Fruit fly (Drosophila melanogaster): Measurements from ENCODE around the gene Cht7.
A peak's percentile ranks its signal among the peaks of the same experiment; 100 is the strongest.

The Cht7 gene

DNA sequence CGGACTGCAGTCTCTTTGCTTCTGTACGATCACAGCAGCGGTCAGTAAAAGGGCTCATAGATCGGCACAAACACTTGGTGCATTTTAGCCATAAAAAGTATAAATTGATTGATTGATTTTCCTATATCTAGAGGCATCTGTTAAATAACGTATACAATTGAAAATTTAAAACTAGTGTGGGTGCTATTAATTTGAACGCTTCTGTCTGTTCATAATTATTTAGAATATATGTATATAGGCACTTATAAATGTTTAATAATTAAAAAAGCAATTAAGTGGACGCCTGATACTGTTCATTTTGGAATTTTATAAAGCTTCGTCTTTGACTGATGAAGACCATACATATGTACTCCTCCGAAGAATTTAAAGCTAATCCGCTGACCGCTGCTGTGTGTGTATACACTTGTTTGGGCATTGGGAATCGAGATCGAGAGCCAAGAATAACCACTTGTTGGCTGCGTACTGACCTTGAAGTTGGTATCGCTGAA is 61.5 kb downstream of the Cht7 start (continued):
- TF ChIP-seq trem (tag; optimal IDR thresholded peaks at IDR 0.05) (peak; percentile 38), CG17829 (tag; optimal IDR thresholded peaks at IDR 0.05) (peak; percentile 21), CG13624 (GFP tag; optimal IDR thresholded peaks at IDR 0.05) (no peak), Vsx1 (GFP tag; optimal IDR thresholded peaks at IDR 0.05) (no peak), HLHmδ (GFP tag; optimal IDR thresholded peaks at IDR 0.05) (no peak), ato (GFP tag; IDR thresholded peaks at IDR 0.05; ENCODE audit: partially characterized antibody) (no peak), CG9932 (GFP tag; IDR thresholded peaks at IDR 0.05) (no peak), gro (GFP tag; optimal IDR thresholded peaks at IDR 0.05) (no peak), rib (GFP tag; IDR thresholded peaks at IDR 0.05) (no peak), CG7839 (tag; optimal IDR thresholded peaks at IDR 0.05) (peak; percentile 37), CHES-1-like (GFP tag; optimal IDR thresholded peaks at IDR 0.05) (no peak), CG1792 (GFP tag; optimal IDR thresholded peaks at IDR 0.05) (no peak), Nf-YB (GFP tag; optimal IDR thresholded peaks at IDR 0.05) (peak; percentile 12), CG9609 (GFP tag; optimal IDR thresholded peaks at IDR 0.05) (no peak), abd-A (tag; optimal IDR thresholded peaks at IDR 0.05) (no peak), tio (GFP tag; optimal IDR thresholded peaks at IDR 0.05) (no peak), CG2678 (tag; optimal IDR thresholded peaks at IDR 0.05) (peak; percentile 60), CG12659 (GFP tag; optimal IDR thresholded peaks at IDR 0.05) (peak; percentile 40), slp2 (GFP tag; optimal IDR thresholded peaks at IDR 0.05) (no peak), disco-r (GFP tag; optimal IDR thresholded peaks at IDR 0.05) (no peak), Neu2 (GFP tag; optimal IDR thresholded peaks at IDR 0.05; ENCODE audit: borderline replicate concordance) (no peak), ATbp (GFP tag; optimal IDR thresholded peaks at IDR 0.05) (no peak), sim (GFP tag; IDR thresholded peaks at IDR 0.05) (no peak), Drgx (GFP tag; IDR thresholded peaks at IDR 0.05) (peak; percentile 65; the same call in 1 of the 2 replicates), CG8281 (tag; optimal IDR thresholded peaks at IDR 0.05) (no peak), lab (GFP tag; optimal IDR thresholded peaks at IDR 0.05) (peak; percentile 41), mam (GFP tag; optimal IDR thresholded peaks at IDR 0.05) (no peak), dan (GFP tag; IDR thresholded peaks at IDR 0.05) (no peak), dmrt11E (tag; optimal IDR thresholded peaks at IDR 0.05) (peak; percentile 28), CG8924 (tag; optimal IDR thresholded peaks at IDR 0.05) (peak; percentile 52), vfl (GFP tag; optimal IDR thresholded peaks at IDR 0.05) (no peak), C15 (GFP tag; IDR thresholded peaks at IDR 0.05) (no peak), HmgZ (tag; optimal IDR thresholded peaks at IDR 0.05) (no peak), CG7786 (GFP tag; optimal IDR thresholded peaks at IDR 0.05) (no peak), CG32532 (GFP tag; IDR thresholded peaks at IDR 0.05) (peak; percentile 52; the same call in 1 of the 2 replicates), CG14667 (GFP tag; IDR thresholded peaks at IDR 0.05) (no peak), Lim3 (GFP tag; IDR thresholded peaks at IDR 0.05) (no peak), pho (GFP tag; optimal IDR thresholded peaks at IDR 0.05) (no peak), CG1647 (GFP tag; optimal IDR thresholded peaks at IDR 0.05) (no peak), nmo (GFP tag; optimal IDR thresholded peaks at IDR 0.05) (peak; percentile 48), CG33557 (GFP tag; optimal IDR thresholded peaks at IDR 0.05) (no peak), br (optimal IDR thresholded peaks at IDR 0.05) (no peak), CG18619 (GFP tag; optimal IDR thresholded peaks at IDR 0.05) (peak; percentile 32), CG12744 (GFP tag; optimal IDR thresholded peaks at IDR 0.05) (no peak), CG9817 (tag; optimal IDR thresholded peaks at IDR 0.05) (no peak), CrebB (tag; optimal IDR thresholded peaks at IDR 0.05) (no peak), hbn (GFP tag; IDR thresholded peaks at IDR 0.05; ENCODE audit: partially characterized antibody) (no peak), CG2199 (GFP tag; IDR thresholded peaks at IDR 0.05) (no peak; the same call in 2 of the 3 replicates), CG3847 (GFP tag; IDR thresholded peaks at IDR 0.05) (no peak), chinmo (GFP tag; IDR thresholded peaks at IDR 0.05; ENCODE audit: partially characterized antibody) (no peak), D19B (GFP tag; optimal IDR thresholded peaks at IDR 0.05) (no peak)

All from whole organism, embryonic.